Worm (Caenorhabditis elegans) whole organism, L4 larva: ENCODE measurements around the gene M04D8.5.

Experiments used
- lsy-2 ChIP-seq, 2 experiments: fragments of 150-350 bp in 1 of 2; sonication (generic microtip) in 1 of 2; optimal IDR thresholded peaks; 2 replicates each; lab custom pipeline; 2014 to 2017; ENCODE audit warnings: missing biosample characterization in 2 of 2, missing genetic modification characterization in 2 of 2
- mxl-3 ChIP-seq: fragments of 200-800 bp; sonication (Bioruptor generic); optimal IDR thresholded peaks from 2 replicates; lab custom pipeline; 2018; ENCODE audit warnings: mild to moderate bottlenecking, missing genetic modification characterization, missing compliant biosample characterization
- nhr-11 ChIP-seq: fragments of 150-350 bp; optimal IDR thresholded peaks from 2 replicates; lab custom pipeline; 2014; ENCODE audit warnings: missing biosample characterization, missing genetic modification characterization
- nhr-25 ChIP-seq: sonication (generic microtip); optimal IDR thresholded peaks from 2 replicates; lab custom pipeline; 2017; ENCODE audit warnings: missing genetic modification characterization, mild to moderate bottlenecking, missing compliant biosample characterization, antibody characterized with exemption, moderate library complexity, borderline replicate concordance; ENCODE audit not compliant: insufficient read depth

DNA sequence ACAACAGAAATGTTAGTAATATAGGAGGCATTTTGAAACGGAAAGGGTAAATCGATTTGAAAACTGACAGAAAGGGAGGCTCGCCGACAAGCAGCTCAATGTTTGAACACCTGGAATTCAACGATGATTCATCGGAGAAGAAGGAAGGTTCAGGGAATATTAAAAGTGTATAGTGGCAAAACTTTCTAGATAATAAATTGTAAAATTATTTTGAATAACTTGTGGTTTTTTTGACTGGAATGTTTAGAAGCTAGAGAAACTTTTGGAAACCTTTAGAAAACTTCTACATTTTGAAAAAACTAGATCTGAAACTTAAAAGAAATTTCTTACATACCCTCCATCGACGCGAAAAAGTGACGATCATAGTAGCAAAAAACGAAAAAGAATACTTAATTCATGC lies 35.2 kb downstream of the M04D8.5 start, which contains the start of gene pqn-8:
- TF ChIP-seq mxl-3 (GFP tag; lab: Kevin White, UChicago), result no peak
- no peak for TF ChIP-seq lsy-2 (tag; optimal IDR thresholded peaks at IDR 0.05; lab: Kevin White, UChicago)
- TF ChIP-seq nhr-11 (tag; lab: Kevin White, UChicago), result no peak
- TF ChIP-seq nhr-25 (tag; lab: Kevin White, UChicago), result no peak
